Worm (Caenorhabditis elegans): ENCODE measurements around the gene Y73B6BL.29.
A peak's percentile ranks its signal among the peaks of the same experiment; 100 is the strongest.

Gene Y73B6BL.29

ce11 chrIV:6290741-6291140 lies 31.0 kb upstream of the Y73B6BL.29 start, which contains the start of gene srv-24:
Gene srv-24, minus strand, starts transcription at chrIV:6290841.
- TF ChIP-seq chd-7 (tag; optimal IDR thresholded peaks at IDR 0.05) (no peak), ets-4 (GFP tag; optimal IDR thresholded peaks at IDR 0.05) (no peak), unc-62 (GFP tag; optimal IDR thresholded peaks at IDR 0.05) (no peak), T07F8.4 (tag; optimal IDR thresholded peaks at IDR 0.05) (no peak), xnd-1 (tag; optimal IDR thresholded peaks at IDR 0.05) (no peak), attf-3 (GFP tag; conservative IDR thresholded peaks at IDR 0.05) (no peak), T26A5.8 (tag; optimal IDR thresholded peaks at IDR 0.05) (no peak), dpl-1 (GFP tag; optimal IDR thresholded peaks at IDR 0.05) (no peak), mel-28 (tag; optimal IDR thresholded peaks at IDR 0.05; ENCODE audit: borderline replicate concordance) (no peak)

- TF ChIP-seq F39B2.1 (GFP tag; IDR thresholded peaks at IDR 0.05) (peak; percentile 97), T07F8.4 (tag; optimal IDR thresholded peaks at IDR 0.05) (no peak), F33H1.4 (GFP tag; IDR thresholded peaks at IDR 0.05) (no peak), Y67H2A.10 (GFP tag; conservative IDR thresholded peaks at IDR 0.05) (no peak), ZK185.1 (tag; optimal IDR thresholded peaks at IDR 0.05; ENCODE audit: poor library complexity, severe bottlenecking) (no peak), K11D2.4 (GFP tag; IDR thresholded peaks at IDR 0.05) (no peak), snpc-4 (GFP tag; optimal IDR thresholded peaks at IDR 0.05) (no peak), snpc-4 (tag; optimal IDR thresholded peaks at IDR 0.05) (peak in 2 of 4 experiments; percentile 59 to 60)
Observed at ce11 chrIV:6294081-6294480, 27.6 kb upstream of the Y73B6BL.29 start, which contains the start of gene hil-2. Gene hil-2, plus strand, starts transcription at chrIV:6294240.

- TF ChIP-seq madf-8 (GFP tag; conservative IDR thresholded peaks at IDR 0.05), result no peak
- TF ChIP-seq snpc-1.3 (tag; optimal IDR thresholded peaks at IDR 0.05; ENCODE audit: insufficient read depth), result no peak
- TF ChIP-seq lir-1 (GFP tag; conservative IDR thresholded peaks at IDR 0.05), result no peak
- TF ChIP-seq F37B4.10 (GFP tag; IDR thresholded peaks at IDR 0.05), result no peak
- no peak for TF ChIP-seq nhr-80 (tag; optimal IDR thresholded peaks at IDR 0.05)
- no peak for TF ChIP-seq K12H6.12 (tag; optimal IDR thresholded peaks at IDR 0.05)
- no peak for TF ChIP-seq attf-3 (GFP tag; conservative IDR thresholded peaks at IDR 0.05)
- no peak for TF ChIP-seq unc-130 (GFP tag; optimal IDR thresholded peaks at IDR 0.05)
- TF ChIP-seq attf-6 (GFP tag; IDR thresholded peaks at IDR 0.05), result no peak
- TF ChIP-seq ztf-22 (GFP tag; optimal IDR thresholded peaks at IDR 0.05), result no peak
Observed at ce11 chrIV:6298253-6298652, 23.5 kb upstream of the Y73B6BL.29 start, which contains the start of gene srv-27. Gene srv-27, minus strand, starts transcription at chrIV:6298353.

ce11 chrIV:6299523-6299922 lies 22.2 kb upstream of the Y73B6BL.29 start:
- TF ChIP-seq sea-2 (GFP tag; IDR thresholded peaks at IDR 0.05) (no peak), hmg-20 (GFP tag; IDR thresholded peaks at IDR 0.05) (no peak), aptf-3 (GFP tag; IDR thresholded peaks at IDR 0.05) (no peak), K11D2.4 (GFP tag; IDR thresholded peaks at IDR 0.05) (no peak), xnd-1 (tag; optimal IDR thresholded peaks at IDR 0.05) (no peak), snpc-1.3 (tag; optimal IDR thresholded peaks at IDR 0.05; ENCODE audit: insufficient read depth) (no peak), hsf-1 (GFP tag; IDR thresholded peaks at IDR 0.05) (no peak)

ce11 chrIV:6301764-6302163 lies 20.0 kb upstream of the Y73B6BL.29 start, which contains the start of gene srv-26:
Gene srv-26, minus strand, starts transcription at chrIV:6301864.
- no peak for TF ChIP-seq attf-3 (GFP tag; conservative IDR thresholded peaks at IDR 0.05)
- no peak for TF ChIP-seq pbrm-1 (GFP tag; IDR thresholded peaks at IDR 0.05)
- no peak for TF ChIP-seq somi-1 (GFP tag; optimal IDR thresholded peaks at IDR 0.05)
- TF ChIP-seq F23B12.7 (tag; optimal IDR thresholded peaks at IDR 0.05; ENCODE audit: insufficient read depth), result no peak
- TF ChIP-seq nfyb-1 (GFP tag; IDR thresholded peaks at IDR 0.05), result no peak
- TF ChIP-seq unc-130 (GFP tag; optimal IDR thresholded peaks at IDR 0.05), result no peak
- no peak for TF ChIP-seq snpc-3.4 (tag; optimal IDR thresholded peaks at IDR 0.05)
- no peak for TF ChIP-seq hrde-1 (tag; optimal IDR thresholded peaks at IDR 0.05; ENCODE audit: borderline replicate concordance)
- TF ChIP-seq aptf-3 (GFP tag; IDR thresholded peaks at IDR 0.05), result no peak
- no peak for TF ChIP-seq cebp-2 (GFP tag; IDR thresholded peaks at IDR 0.05)
- TF ChIP-seq egl-44 (GFP tag; IDR thresholded peaks at IDR 0.05), result no peak
- TF ChIP-seq nfya-1 (tag; optimal IDR thresholded peaks at IDR 0.05; ENCODE audit: borderline replicate concordance, insufficient read depth), result no peak
